Worm (Caenorhabditis elegans): ENCODE data around the gene PDB1.1.

ce11 chrX:7583930-7584329 lies 25.0 kb upstream of the PDB1.1 start:
- TF ChIP-seq ama-1 (optimal IDR thresholded peaks at IDR 0.05), result no peak
- TF ChIP-seq tra-4 (tag; optimal IDR thresholded peaks at IDR 0.05), result no peak

Data from whole organism, early embryonic.